Fruit fly (Drosophila melanogaster) whole organism, embryonic: ENCODE results near the gene CG7789.

Experiments
- ATbp ChIP-seq: fragments of 200-800 bp; sonication (Bioruptor generic); optimal IDR thresholded peaks from 2 replicates; lab custom pipeline; 2017; ENCODE audit warnings: missing biosample characterization, mild to moderate bottlenecking, missing genetic modification characterization, missing genetic modification reagents
- Abd-B ChIP-seq: fragments of 200-800 bp; sonication (Bioruptor generic); optimal IDR thresholded peaks from 2 replicates; lab custom pipeline; 2018; ENCODE audit warnings: missing biosample characterization, mild to moderate bottlenecking, missing genetic modification characterization, moderate library complexity
- Atf-2 ChIP-seq: fragments of 200-800 bp; sonication (Bioruptor generic); optimal IDR thresholded peaks from 2 replicates; lab custom pipeline; 2016; ENCODE audit warnings: missing biosample characterization, missing genetic modification characterization
- BtbVII ChIP-seq: fragments of 200-800 bp; sonication (Bioruptor generic); optimal IDR thresholded peaks from 3 replicates; lab custom pipeline; 2017; ENCODE audit warnings: missing biosample characterization, mild to moderate bottlenecking, missing genetic modification characterization
- CG12155 ChIP-seq: fragments of 200-800 bp; sonication (Bioruptor generic); optimal IDR thresholded peaks from 3 replicates; lab custom pipeline; 2016; ENCODE audit warnings: missing biosample characterization, missing genetic modification characterization
- CG12769 ChIP-seq: fragments of 200-800 bp; sonication (Bioruptor generic); optimal IDR thresholded peaks from 2 replicates; lab custom pipeline; 2019; ENCODE audit warnings: missing biosample characterization, mild to moderate bottlenecking, missing genetic modification characterization, moderate library complexity
- CG1603 ChIP-seq: fragments of 200-800 bp; sonication (Bioruptor generic); optimal IDR thresholded peaks from 2 replicates; lab custom pipeline; 2019; ENCODE audit warnings: missing biosample characterization, mild to moderate bottlenecking, missing genetic modification characterization, moderate library complexity
- CG18476 ChIP-seq: fragments of 200-800 bp; sonication (Bioruptor generic); optimal IDR thresholded peaks from 2 replicates; lab custom pipeline; 2016; ENCODE audit warnings: missing biosample characterization, mild to moderate bottlenecking, missing genetic modification characterization
- CG18764 ChIP-seq: fragments of 200-800 bp; sonication (Bioruptor generic); optimal IDR thresholded peaks from 3 replicates; lab custom pipeline; 2016; ENCODE audit warnings: missing biosample characterization, missing genetic modification characterization
- CG33557 ChIP-seq: fragments of 200-800 bp; sonication (Bioruptor generic); optimal IDR thresholded peaks from 2 replicates; lab custom pipeline; 2019; ENCODE audit warnings: missing biosample characterization, mild to moderate bottlenecking, missing genetic modification characterization, moderate library complexity
- CG3407 ChIP-seq: fragments of 200-800 bp; sonication (Bioruptor generic); optimal IDR thresholded peaks from 2 replicates; lab custom pipeline; 2018; ENCODE audit warnings: missing biosample characterization, mild to moderate bottlenecking, missing genetic modification characterization
- CG42726 ChIP-seq: fragments of 200-800 bp; sonication (Bioruptor generic); IDR thresholded peaks from 2 replicates; pipeline ENCODE4 v1.3.6; 2022; ENCODE audit warnings: missing biosample characterization, missing genetic modification characterization; ENCODE audit not compliant: partially characterized antibody
- CG43689 ChIP-seq: fragments of 200-800 bp; sonication (Bioruptor generic); IDR thresholded peaks from 2 replicates; pipeline ENCODE4 v1.3.6; 2022; ENCODE audit warnings: missing biosample characterization, missing genetic modification characterization
- CG4424 ChIP-seq: fragments of 200-800 bp; sonication (Bioruptor generic); optimal IDR thresholded peaks from 3 replicates; lab custom pipeline; 2016; ENCODE audit warnings: missing biosample characterization, missing genetic modification characterization
- CG5180 ChIP-seq: fragments of 200-800 bp; sonication (Bioruptor generic); optimal IDR thresholded peaks from 3 replicates; lab custom pipeline; 2017; ENCODE audit warnings: missing biosample characterization, missing genetic modification characterization, mild to moderate bottlenecking, moderate library complexity, missing genetic modification reagents
- CG6175 ChIP-seq: fragments of 200-800 bp; sonication (Bioruptor generic); IDR thresholded peaks from 3 replicates; pipeline ENCODE4 v1.3.6; 2022; ENCODE audit warnings: missing biosample characterization, missing genetic modification characterization
- CG6254 ChIP-seq: fragments of 200-800 bp; sonication (Bioruptor generic); optimal IDR thresholded peaks from 3 replicates; lab custom pipeline; 2017; ENCODE audit warnings: mild to moderate bottlenecking, missing biosample characterization, missing genetic modification reagents, missing genetic modification characterization
- CG6272 ChIP-seq: fragments of 200-800 bp; sonication (Bioruptor generic); IDR thresholded peaks from 2 replicates; pipeline ENCODE4 v1.3.6; 2022; ENCODE audit warnings: missing biosample characterization, missing genetic modification characterization
- CG7556 ChIP-seq: fragments of 200-800 bp; sonication (Bioruptor generic); optimal IDR thresholded peaks from 2 replicates; lab custom pipeline; 2017; ENCODE audit warnings: missing biosample characterization, mild to moderate bottlenecking, missing genetic modification characterization
- CG7839 ChIP-seq: fragments of 200-800 bp; sonication (Bioruptor generic); optimal IDR thresholded peaks from 3 replicates; lab custom pipeline; 2018; ENCODE audit warnings: missing biosample characterization, mild to moderate bottlenecking, missing genetic modification characterization, moderate library complexity
- D19B ChIP-seq: fragments of 200-800 bp; sonication (Bioruptor generic); optimal IDR thresholded peaks from 2 replicates; lab custom pipeline; 2017; ENCODE audit warnings: missing biosample characterization, mild to moderate bottlenecking, missing genetic modification characterization
- Dbx ChIP-seq: fragments of 200-800 bp; sonication (Bioruptor generic); IDR thresholded peaks from 3 replicates; pipeline ENCODE4 v1.3.6; 2022; ENCODE audit warnings: missing biosample characterization, missing genetic modification characterization
- Eip74EF ChIP-seq, 2 experiments: fragments of 200-800 bp in 1 of 2; fragments of >200 bp in 1 of 2; sonication (Bioruptor generic) in 1 of 2; optimal IDR thresholded peaks; 2 replicates each; lab custom pipeline; 2017 to 2019; ENCODE audit warnings: missing biosample characterization in 2 of 2, missing genetic modification characterization in 2 of 2, mild to moderate bottlenecking in 1 of 2, moderate library complexity in 1 of 2
- Fer3 ChIP-seq: fragments of 200-800 bp; sonication (Bioruptor generic); optimal IDR thresholded peaks from 2 replicates; lab custom pipeline; 2018; ENCODE audit warnings: missing biosample characterization, mild to moderate bottlenecking, missing genetic modification characterization, moderate library complexity
- Hand ChIP-seq: fragments of 200-800 bp; sonication (Bioruptor generic); optimal IDR thresholded peaks from 2 replicates; lab custom pipeline; 2017; ENCODE audit warnings: mild to moderate bottlenecking, missing biosample characterization, missing genetic modification reagents, missing genetic modification characterization
- Meics ChIP-seq: fragments of 200-800 bp; sonication (Bioruptor generic); optimal IDR thresholded peaks from 2 replicates; lab custom pipeline; 2017; ENCODE audit warnings: missing biosample characterization, mild to moderate bottlenecking, missing genetic modification characterization
- Mes4 ChIP-seq: fragments of 200-800 bp; sonication (Bioruptor generic); optimal IDR thresholded peaks from 2 replicates; lab custom pipeline; 2016; ENCODE audit warnings: missing biosample characterization, missing genetic modification characterization
- NfI ChIP-seq: fragments of 200-800 bp; sonication (Bioruptor generic); optimal IDR thresholded peaks from 3 replicates; lab custom pipeline; 2018; ENCODE audit warnings: missing biosample characterization, mild to moderate bottlenecking, missing genetic modification characterization, moderate library complexity
- Oaz ChIP-seq: fragments of 200-800 bp; sonication (Bioruptor generic); IDR thresholded peaks from 2 replicates; pipeline ENCODE4 v1.3.6; 2022; ENCODE audit warnings: missing biosample characterization, missing genetic modification characterization
- Rx ChIP-seq: fragments of 200-800 bp; sonication (Bioruptor generic); IDR thresholded peaks from 2 replicates; pipeline ENCODE4 v1.3.6; 2022; ENCODE audit warnings: missing biosample characterization, missing genetic modification characterization
- Side ChIP-seq: fragments of 200-800 bp; sonication (Bioruptor generic); optimal IDR thresholded peaks from 2 replicates; lab custom pipeline; 2016; ENCODE audit warnings: missing biosample characterization, missing genetic modification characterization
- Sry-δ ChIP-seq: fragments of 200-800 bp; sonication (Bioruptor generic); optimal IDR thresholded peaks from 2 replicates; lab custom pipeline; 2016; ENCODE audit warnings: missing biosample characterization, missing genetic modification characterization
- Usf ChIP-seq: fragments of 200-800 bp; sonication (Bioruptor generic); optimal IDR thresholded peaks from 2 replicates; lab custom pipeline; 2017; ENCODE audit warnings: missing genotype, missing biosample characterization, missing genetic modification characterization
- al ChIP-seq: fragments of 200-800 bp; sonication (Bioruptor generic); IDR thresholded peaks from 2 replicates; pipeline ENCODE4 v1.3.6; 2022; ENCODE audit warnings: missing biosample characterization, missing genetic modification characterization
- bsh ChIP-seq, 2 experiments: fragments of 200-800 bp; sonication (Bioruptor generic); optimal IDR thresholded peaks; 2 replicates each; lab custom pipeline; 2017 to 2018; ENCODE audit warnings: mild to moderate bottlenecking in 2 of 2, missing biosample characterization in 2 of 2, missing genetic modification characterization in 2 of 2, moderate library complexity in 1 of 2
- btn ChIP-seq: fragments of 200-800 bp; sonication (Bioruptor generic); optimal IDR thresholded peaks from 2 replicates; lab custom pipeline; 2016; ENCODE audit warnings: missing biosample characterization, missing genetic modification characterization
- cas ChIP-seq: fragments of 200-800 bp; sonication (Bioruptor generic); IDR thresholded peaks from 2 replicates; pipeline ENCODE4 v1.3.6; 2022; ENCODE audit warnings: missing biosample characterization, missing genetic modification characterization
- caup ChIP-seq: fragments of 200-800 bp; sonication (Bioruptor generic); optimal IDR thresholded peaks from 3 replicates; lab custom pipeline; 2017; ENCODE audit warnings: missing biosample characterization, mild to moderate bottlenecking, missing genetic modification characterization, moderate library complexity; ENCODE audit not compliant: severe bottlenecking
- danr ChIP-seq: fragments of 200-800 bp; sonication (Bioruptor generic); IDR thresholded peaks from 2 replicates; pipeline ENCODE4 v1.3.6; 2022; ENCODE audit warnings: missing biosample characterization, missing genetic modification characterization
- emc ChIP-seq: fragments of 200-800 bp; sonication (Bioruptor generic); optimal IDR thresholded peaks from 2 replicates; lab custom pipeline; 2016; ENCODE audit warnings: missing biosample characterization, missing genetic modification characterization
- gcm2 ChIP-seq: fragments of 200-800 bp; sonication (Bioruptor generic); optimal IDR thresholded peaks from 2 replicates; lab custom pipeline; 2016; ENCODE audit warnings: missing biosample characterization, missing genetic modification characterization
- grau ChIP-seq: fragments of 200-800 bp; optimal IDR thresholded peaks from 3 replicates; lab custom pipeline; 2019; ENCODE audit warnings: missing biosample characterization, mild to moderate bottlenecking, missing genetic modification characterization, moderate library complexity
- h ChIP-seq: fragments of >200 bp; optimal IDR thresholded peaks from 2 replicates; lab custom pipeline; 2017
- mld ChIP-seq: fragments of 200-800 bp; sonication (Bioruptor generic); IDR thresholded peaks from 3 replicates; pipeline ENCODE4 v1.3.6; 2022; ENCODE audit warnings: missing biosample characterization, missing genetic modification characterization; ENCODE audit not compliant: partially characterized antibody
- repo ChIP-seq: fragments of 200-800 bp; sonication (Bioruptor generic); optimal IDR thresholded peaks from 2 replicates; lab custom pipeline; 2016; ENCODE audit warnings: missing biosample characterization, missing genetic modification characterization
- ro ChIP-seq: fragments of 200-800 bp; sonication (Bioruptor generic); IDR thresholded peaks from 2 replicates; pipeline ENCODE4 v1.3.6; 2022; ENCODE audit warnings: missing biosample characterization, missing genetic modification characterization
- scrt ChIP-seq: fragments of 200-800 bp; sonication (Bioruptor generic); optimal IDR thresholded peaks from 2 replicates; lab custom pipeline; 2018; ENCODE audit warnings: missing biosample characterization, mild to moderate bottlenecking, missing genetic modification characterization, moderate library complexity
- sim ChIP-seq: fragments of 200-800 bp; sonication (Bioruptor generic); IDR thresholded peaks from 2 replicates; pipeline ENCODE4 v1.3.6; 2022; ENCODE audit warnings: missing biosample characterization, missing genetic modification characterization
- sisA ChIP-seq: fragments of 200-800 bp; sonication (Bioruptor generic); IDR thresholded peaks from 2 replicates; pipeline ENCODE4 v1.3.6; 2022; ENCODE audit warnings: missing biosample characterization, missing genetic modification characterization
- sob ChIP-seq: fragments of 200-800 bp; sonication (Bioruptor generic); IDR thresholded peaks from 2 replicates; pipeline ENCODE4 v1.3.6; 2022; ENCODE audit warnings: missing biosample characterization, missing genetic modification characterization
- toy ChIP-seq: fragments of 200-800 bp; sonication (Bioruptor generic); IDR thresholded peaks from 2 replicates; pipeline ENCODE4 v1.3.6; 2022; ENCODE audit warnings: missing biosample characterization, missing genetic modification characterization
- vvl ChIP-seq: fragments of 200-800 bp; sonication (Bioruptor generic); IDR thresholded peaks from 2 replicates; pipeline ENCODE4 v1.3.6; 2022; ENCODE audit warnings: missing biosample characterization, missing genetic modification characterization

CG7789 gene

dm6 chr3R:29830925-29831324 is 27.9 kb downstream of the CG7789 start (continued):
- TF ChIP-seq Usf (GFP tag; lab: Kevin White, UChicago) (no peak), CG7839 (tag; lab: Kevin White, UChicago) (no peak), ATbp (peak; percentile 62), CG33557 (GFP tag; lab: Kevin White, UChicago) (no peak), CG43689 (GFP tag; lab: Robert Waterston, UW) (no peak), BtbVII (GFP tag; lab: Kevin White, UChicago) (peak; percentile 45), sisA (GFP tag; lab: Robert Waterston, UW) (no peak), bsh (GFP tag; optimal IDR thresholded peaks at IDR 0.05; lab: Kevin White, UChicago) (no peak), CG1603 (tag; lab: Kevin White, UChicago) (no peak), Mes4 (GFP tag; lab: Kevin White, UChicago) (no peak), Sry-δ (GFP tag; lab: Kevin White, UChicago) (no peak), al (GFP tag; lab: Robert Waterston, UW) (no peak), emc (GFP tag; lab: Kevin White, UChicago) (no peak), h (lab: Kevin White, UChicago) (no peak), danr (GFP tag; lab: Robert Waterston, UW) (no peak), mld (no peak), Oaz (GFP tag; lab: Robert Waterston, UW) (no peak), CG3407 (GFP tag; lab: Kevin White, UChicago) (peak; percentile 17), CG18764 (GFP tag; lab: Kevin White, UChicago) (peak; percentile 3), Dbx (GFP tag; lab: Robert Waterston, UW) (no peak), CG5180 (peak; percentile 39), CG4424 (GFP tag; lab: Kevin White, UChicago) (peak; percentile 15), btn (GFP tag; lab: Kevin White, UChicago) (no peak), Rx (GFP tag; lab: Robert Waterston, UW) (no peak), ro (GFP tag; lab: Robert Waterston, UW) (no peak), Fer3 (tag; lab: Kevin White, UChicago) (no peak), Abd-B (GFP tag; lab: Kevin White, UChicago) (no peak), CG42726 (GFP tag; lab: Robert Waterston, UW) (no peak), Hand (no peak), CG12769 (tag; lab: Kevin White, UChicago) (no peak), sim (GFP tag; lab: Robert Waterston, UW) (no peak), CG18476 (GFP tag; lab: Kevin White, UChicago) (no peak), sob (no peak), CG6272 (GFP tag; lab: Robert Waterston, UW) (no peak), Eip74EF (GFP tag; optimal IDR thresholded peaks at IDR 0.05; lab: Kevin White, UChicago) (peak in 1 of 2 experiments; percentile 37), grau (no peak), Atf-2 (no peak), NfI (no peak), caup (GFP tag; lab: Kevin White, UChicago) (no peak), CG7556 (no peak), CG6254 (GFP tag; lab: Kevin White, UChicago) (peak; percentile 66), cas (GFP tag; lab: Robert Waterston, UW) (no peak), CG12155 (GFP tag; lab: Kevin White, UChicago) (no peak), gcm2 (GFP tag; lab: Kevin White, UChicago) (no peak), CG6175 (no peak), Meics (GFP tag; lab: Kevin White, UChicago) (peak; percentile 19), vvl (GFP tag; lab: Robert Waterston, UW) (no peak), scrt (GFP tag; lab: Kevin White, UChicago) (no peak), toy (GFP tag; lab: Robert Waterston, UW) (no peak), repo (GFP tag; lab: Kevin White, UChicago) (no peak), Side (GFP tag; lab: Kevin White, UChicago) (peak; percentile 16), D19B (GFP tag; lab: Kevin White, UChicago) (no peak)
